Worm (Caenorhabditis elegans) whole organism, L2 larva: ENCODE results near the gene suf-1.

Source experiments
- F13H6.1 ChIP-seq: sonication (generic microtip); optimal IDR thresholded peaks from 2 replicates; lab custom pipeline; 2016; ENCODE audit warnings: missing genetic modification characterization, missing compliant biosample characterization
- ceh-82 ChIP-seq: fragments of 150-350 bp; optimal IDR thresholded peaks from 2 replicates; lab custom pipeline; 2014; ENCODE audit warnings: missing biosample characterization, missing genetic modification characterization
- unc-39 ChIP-seq: fragments of 150-350 bp; optimal IDR thresholded peaks from 2 replicates; lab custom pipeline; 2014; ENCODE audit warnings: missing biosample characterization, missing genetic modification characterization

DNA sequence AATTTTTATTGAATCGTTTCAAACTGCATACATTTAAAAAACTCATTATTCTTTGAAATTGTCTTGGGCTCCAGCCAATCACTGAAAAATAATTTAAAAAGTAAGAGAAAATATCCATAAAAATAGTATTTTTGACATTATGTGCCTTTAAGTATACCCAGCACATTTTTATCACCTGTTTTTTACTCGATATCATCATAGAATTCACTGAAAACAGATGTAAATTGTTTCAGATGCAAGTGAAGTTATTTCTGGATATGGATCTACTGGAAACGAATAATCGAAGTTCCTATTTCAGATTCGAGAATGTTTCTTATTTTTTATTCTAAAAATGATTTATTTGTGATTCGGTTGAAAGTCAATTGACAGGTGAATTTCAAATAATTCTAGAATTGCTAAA is 49.1 kb upstream of the suf-1 start:
- no peak for TF ChIP-seq F13H6.1 (tag; lab: Kevin White, UChicago)
- TF ChIP-seq unc-39 (tag; lab: Kevin White, UChicago), result no peak
- no peak for TF ChIP-seq ceh-82 (tag; lab: Kevin White, UChicago)
